Fruit fly (Drosophila melanogaster): ENCODE data around the gene CG31326.

DNA sequence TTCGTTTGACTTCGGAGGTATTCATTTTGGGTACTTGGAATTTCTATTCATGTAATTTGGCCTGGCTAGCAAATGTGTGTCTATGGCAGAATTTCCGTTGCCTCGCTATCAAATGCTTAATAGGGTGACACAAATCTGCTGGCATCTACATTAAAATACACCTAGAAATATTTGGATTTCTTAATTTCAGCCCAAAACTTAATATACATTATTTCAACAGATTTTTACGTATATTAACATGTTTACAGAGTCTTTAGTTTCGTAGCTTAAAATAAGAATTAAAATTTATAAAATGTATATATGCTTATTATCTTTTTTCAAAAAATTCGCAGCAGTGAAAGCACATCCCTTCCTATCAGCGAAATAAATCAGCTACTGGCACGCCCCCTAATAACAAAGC, 9.0 kb upstream of the CG31326 start, which contains the start of gene CG9624:
- no peak for TF ChIP-seq h (optimal IDR thresholded peaks at IDR 0.05)
- no peak for TF ChIP-seq psq (optimal IDR thresholded peaks at IDR 0.05)

Measured in Kc167 (cell line).